Worm (Caenorhabditis elegans) whole organism, L4/young adult: Measurements from ENCODE around the gene F41E6.17.

Experiments
- W03F9.2 ChIP-seq: fragments of 150-350 bp; optimal IDR thresholded peaks from 2 replicates; lab custom pipeline; 2014; ENCODE audit warnings: missing biosample characterization, missing genetic modification characterization
- dao-5 ChIP-seq: sonication (generic microtip); optimal IDR thresholded peaks from 2 replicates; lab custom pipeline; 2016; ENCODE audit warnings: missing genotype, missing genetic modification characterization, moderate library complexity, missing compliant biosample characterization

ce11 chrV:8671568-8672123, 47.7 kb downstream of the F41E6.17 start:
- TF ChIP-seq dao-5 (tag; lab: Kevin White, UChicago) (no peak), W03F9.2 (tag; lab: Kevin White, UChicago) (no peak)
